Worm (Caenorhabditis elegans) whole organism, L1 larva: ENCODE measurements around the gene T27A8.7.

ENCODE experiments used
- C16A3.4 ChIP-seq: fragments of 150-350 bp; optimal IDR thresholded peaks from 2 replicates; lab custom pipeline; 2014; ENCODE audit warnings: missing biosample characterization, missing genetic modification characterization
- C34B4.2 ChIP-seq: sonication (generic microtip); optimal IDR thresholded peaks from 2 replicates; lab custom pipeline; 2017; ENCODE audit warnings: mild to moderate bottlenecking, missing genetic modification characterization, missing compliant biosample characterization
- elt-3 ChIP-seq, 6 experiments: fragments of 150-350 bp in 1 of 6; sonication (generic microtip); optimal IDR thresholded peaks; 2 replicates each; lab custom pipeline; 2017 to 2018; ENCODE audit warnings: missing biosample characterization in 6 of 6, missing genetic modification characterization in 6 of 6, inconsistent platforms in 1 of 6
- fos-1 ChIP-seq: fragments of 150-350 bp; optimal IDR thresholded peaks from 2 replicates; lab custom pipeline; 2014; ENCODE audit warnings: missing biosample characterization, missing genetic modification characterization
- grh-1 ChIP-seq: fragments of 200-800 bp; sonication (Bioruptor generic); IDR thresholded peaks from 2 replicates; pipeline ENCODE4 v1.3.6; 2022; ENCODE audit warnings: missing genetic modification reagents, missing genetic modification characterization, missing compliant biosample characterization
- lin-39 ChIP-seq: fragments of 150-350 bp; optimal IDR thresholded peaks from 2 replicates; lab custom pipeline; 2014; ENCODE audit warnings: missing biosample characterization, missing genetic modification reagents, missing genetic modification characterization
- lsy-2 ChIP-seq, 2 experiments: fragments of 150-350 bp; optimal IDR thresholded peaks; 2 replicates each; lab custom pipeline; 2014; ENCODE audit warnings: missing biosample characterization in 2 of 2, missing genetic modification characterization in 2 of 2
- nhr-237 ChIP-seq: fragments of 150-350 bp; optimal IDR thresholded peaks from 2 replicates; lab custom pipeline; 2014; ENCODE audit warnings: missing biosample characterization, missing genetic modification characterization
- nhr-77 ChIP-seq: fragments of 150-350 bp; optimal IDR thresholded peaks from 2 replicates; lab custom pipeline; 2014; ENCODE audit warnings: missing biosample characterization, missing genetic modification characterization
- snpc-4 ChIP-seq: fragments of 150-350 bp; optimal IDR thresholded peaks from 2 replicates; lab custom pipeline; 2014; ENCODE audit warnings: missing biosample characterization, missing genetic modification characterization
- sptf-1 ChIP-seq: fragments of 150-350 bp; optimal IDR thresholded peaks from 2 replicates; lab custom pipeline; 2014; ENCODE audit warnings: missing biosample characterization, missing genetic modification characterization
- zag-1 ChIP-seq: fragments of 150-350 bp; optimal IDR thresholded peaks from 2 replicates; lab custom pipeline; 2014; ENCODE audit warnings: missing biosample characterization, missing genetic modification characterization

ce11 chrX:16067984-16068383 is 12.6 kb downstream of the T27A8.7 start:
- no peak for TF ChIP-seq C16A3.4 (tag; lab: Kevin White, UChicago)
- TF ChIP-seq sptf-1 (tag; lab: Kevin White, UChicago): no peak
- no peak for TF ChIP-seq lsy-2 (tag; optimal IDR thresholded peaks at IDR 0.05; lab: Kevin White, UChicago)
- TF ChIP-seq snpc-4 (tag; lab: Kevin White, UChicago): no peak
- TF ChIP-seq nhr-237 (tag; lab: Kevin White, UChicago): no peak
- TF ChIP-seq elt-3 (tag; optimal IDR thresholded peaks at IDR 0.05; lab: Kevin White, UChicago): no peak
- no peak for TF ChIP-seq C34B4.2 (tag; lab: Kevin White, UChicago)
- TF ChIP-seq zag-1: no peak
- TF ChIP-seq grh-1 (GFP tag; lab: Robert Waterston, UW): no peak
- no peak for TF ChIP-seq fos-1 (tag; lab: Kevin White, UChicago)
- TF ChIP-seq nhr-77 (tag; lab: Kevin White, UChicago): no peak
- no peak for TF ChIP-seq lin-39 (tag; lab: Kevin White, UChicago)
